Fruit fly (Drosophila melanogaster): Measurements from ENCODE around the gene CG12725.

DNA sequence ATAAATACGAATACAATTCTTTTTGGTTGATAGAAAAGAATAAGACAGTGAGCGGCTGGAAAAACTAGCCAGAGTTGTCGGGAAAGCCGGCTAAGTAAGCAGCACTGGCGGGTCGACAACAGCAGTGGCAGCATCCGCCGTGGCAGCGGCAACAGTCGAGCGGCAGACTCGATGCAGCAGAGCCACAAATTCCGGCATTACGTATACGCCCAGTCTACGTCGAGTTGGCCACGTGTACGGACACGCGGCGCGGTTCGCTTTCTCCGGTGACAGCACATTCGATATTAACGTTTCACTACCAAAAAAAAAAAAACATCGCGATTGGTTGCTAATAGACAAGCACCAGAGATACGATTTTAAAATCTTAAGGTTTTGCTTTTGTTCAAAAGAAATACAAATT is 43.0 kb upstream of the CG12725 start, which contains the start of gene Neto:
- TF ChIP-seq cato (GFP tag; optimal IDR thresholded peaks at IDR 0.05; ENCODE audit: borderline replicate concordance) (no peak), CG11696 (GFP tag; IDR thresholded peaks at IDR 0.05) (no peak), CG6765 (GFP tag; optimal IDR thresholded peaks at IDR 0.05) (no peak), Rfx (GFP tag; IDR thresholded peaks at IDR 0.05) (no peak)
